Worm (Caenorhabditis elegans) whole organism, L4 larva: Measurements from ENCODE around the gene D2007.2.

Source experiments
- ces-1 ChIP-seq: fragments of 150-350 bp; sonication (generic microtip); optimal IDR thresholded peaks from 4 replicates; lab custom pipeline; 2014; ENCODE audit warnings: missing biosample characterization, missing genetic modification reagents, missing genetic modification characterization
- daf-19 ChIP-seq: fragments of 200-800 bp; sonication (Bioruptor generic); conservative IDR thresholded peaks from 2 replicates; pipeline ENCODE4 v1.3.6; 2022; ENCODE audit warnings: missing genetic modification characterization, missing compliant biosample characterization
- dpl-1 ChIP-seq: fragments of 150-350 bp; optimal IDR thresholded peaks from 2 replicates; lab custom pipeline; 2014; ENCODE audit warnings: missing biosample characterization, missing genetic modification reagents, missing genetic modification characterization
- fkh-10 ChIP-seq: fragments of 150-350 bp; optimal IDR thresholded peaks from 2 replicates; lab custom pipeline; 2014; ENCODE audit warnings: missing biosample characterization, missing genetic modification reagents, missing genetic modification characterization
- lin-1 ChIP-seq: fragments of 200-800 bp; sonication (Bioruptor generic); IDR thresholded peaks from 2 replicates; pipeline ENCODE4 v1.3.6; 2022; ENCODE audit warnings: missing genetic modification reagents, missing genetic modification characterization, missing compliant biosample characterization
- lin-13 ChIP-seq: fragments of 150-350 bp; optimal IDR thresholded peaks from 2 replicates; lab custom pipeline; 2014; ENCODE audit warnings: missing biosample characterization, missing genetic modification reagents, missing genetic modification characterization
- madf-9 ChIP-seq: fragments of 200-800 bp; sonication (Bioruptor generic); conservative IDR thresholded peaks from 2 replicates; pipeline ENCODE4 v1.3.6; 2022; ENCODE audit warnings: missing genetic modification reagents, missing genetic modification characterization, missing compliant biosample characterization
- nhr-25 ChIP-seq: sonication (generic microtip); optimal IDR thresholded peaks from 2 replicates; lab custom pipeline; 2017; ENCODE audit warnings: missing genetic modification characterization, mild to moderate bottlenecking, missing compliant biosample characterization, antibody characterized with exemption, moderate library complexity, borderline replicate concordance; ENCODE audit not compliant: insufficient read depth
- nhr-77 ChIP-seq: fragments of 150-350 bp; optimal IDR thresholded peaks from 2 replicates; lab custom pipeline; 2014; ENCODE audit warnings: missing biosample characterization, missing genetic modification characterization
- sdz-12 ChIP-seq: fragments of 200-800 bp; sonication (Bioruptor generic); optimal IDR thresholded peaks from 2 replicates; lab custom pipeline; 2018; ENCODE audit warnings: mild to moderate bottlenecking, missing genetic modification characterization, missing compliant biosample characterization
- skn-1 ChIP-seq: fragments of 150-350 bp; optimal IDR thresholded peaks from 2 replicates; lab custom pipeline; 2014; ENCODE audit warnings: missing biosample characterization, missing genetic modification characterization
- spr-3 ChIP-seq: fragments of 200-800 bp; sonication (Bioruptor generic); optimal IDR thresholded peaks from 2 replicates; lab custom pipeline; 2018; ENCODE audit warnings: mild to moderate bottlenecking, missing genetic modification characterization, missing compliant biosample characterization

DNA sequence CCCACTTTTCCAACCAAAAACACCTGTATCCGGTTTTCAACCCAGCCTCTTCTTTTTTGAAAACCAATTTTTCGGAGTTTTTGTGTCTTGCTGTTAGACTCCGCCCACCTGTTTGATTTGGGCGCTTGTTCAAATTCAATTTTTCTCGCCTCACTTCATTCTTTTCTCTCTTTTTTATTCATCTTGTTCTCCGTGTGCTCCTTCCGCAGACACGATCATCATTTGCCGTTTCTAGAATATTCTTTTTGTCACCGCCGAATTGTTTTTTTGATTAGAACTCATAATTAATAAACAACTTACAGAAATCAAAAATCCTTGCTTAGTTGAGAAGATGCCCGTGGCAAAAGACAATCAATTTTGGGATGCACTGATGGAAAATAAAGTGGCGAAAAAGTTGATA lies 30.2 kb downstream of the D2007.2 start, which contains the start of gene C50C3.5:
- TF ChIP-seq fkh-10: no peak
- TF ChIP-seq lin-13 (GFP tag; lab: Kevin White, UChicago): no peak
- no peak for TF ChIP-seq dpl-1 (GFP tag; lab: Kevin White, UChicago)
- no peak for TF ChIP-seq madf-9 (GFP tag; lab: Robert Waterston, UW)
- TF ChIP-seq sdz-12 (GFP tag; lab: Kevin White, UChicago): no peak
- peak; percentile 39 for TF ChIP-seq ces-1
- TF ChIP-seq skn-1: no peak
- TF ChIP-seq daf-19: no peak
- no peak for TF ChIP-seq nhr-77 (tag; lab: Kevin White, UChicago)
- TF ChIP-seq nhr-25 (tag; lab: Kevin White, UChicago): no peak
- TF ChIP-seq lin-1 (GFP tag; lab: Robert Waterston, UW): no peak
- TF ChIP-seq spr-3 (GFP tag; lab: Kevin White, UChicago): no peak
